Fruit fly (Drosophila melanogaster): ENCODE results near the gene kraken.

The kraken gene

dm6 chr2L:852647-853111 lies at the start of gene kraken, which contains the start of gene CG4291:
Gene kraken, plus strand, starts transcription at chr2L:852768.
Gene CG4291, minus strand, starts transcription at chr2L:852730.
- TF ChIP-seq lz (GFP tag; optimal IDR thresholded peaks at IDR 0.05) (peak; percentile 24), Hr4 (GFP tag; optimal IDR thresholded peaks at IDR 0.05) (peak; percentile 31), Ets21C (GFP tag; optimal IDR thresholded peaks at IDR 0.05) (no peak), CG7368 (GFP tag; optimal IDR thresholded peaks at IDR 0.05) (no peak), spab (GFP tag; optimal IDR thresholded peaks at IDR 0.05) (no peak), CG9139 (GFP tag; optimal IDR thresholded peaks at IDR 0.05) (no peak), Ets96B (tag; optimal IDR thresholded peaks at IDR 0.05) (no peak), Lpt (GFP tag; optimal IDR thresholded peaks at IDR 0.05) (no peak), CG3032 (tag; optimal IDR thresholded peaks at IDR 0.05) (peak; percentile 18), Smox (GFP tag; optimal IDR thresholded peaks at IDR 0.05) (peak; percentile 20), salr (GFP tag; optimal IDR thresholded peaks at IDR 0.05) (no peak), CG10669 (GFP tag; optimal IDR thresholded peaks at IDR 0.05) (no peak), fkh (GFP tag; optimal IDR thresholded peaks at IDR 0.05) (peak; percentile 90), topi (GFP tag; optimal IDR thresholded peaks at IDR 0.05) (peak; percentile 54), Eip93F (GFP tag; optimal IDR thresholded peaks at IDR 0.05) (no peak), CG16779 (tag; optimal IDR thresholded peaks at IDR 0.05) (peak; percentile 32), cyc (GFP tag; optimal IDR thresholded peaks at IDR 0.05) (peak; percentile 28), pdm3 (GFP tag; optimal IDR thresholded peaks at IDR 0.05) (peak; percentile 20), fd85E (GFP tag; optimal IDR thresholded peaks at IDR 0.05) (no peak), CG8319 (GFP tag; optimal IDR thresholded peaks at IDR 0.05) (no peak), Sox102F (GFP tag; optimal IDR thresholded peaks at IDR 0.05) (no peak), esn (GFP tag; optimal IDR thresholded peaks at IDR 0.05) (peak; percentile 46), CG11902 (GFP tag; optimal IDR thresholded peaks at IDR 0.05) (no peak), dsx (GFP tag; optimal IDR thresholded peaks at IDR 0.05; ENCODE audit: poor library complexity, severe bottlenecking) (no peak), Sox14 (GFP tag; optimal IDR thresholded peaks at IDR 0.05) (peak; percentile 58), CG8119 (GFP tag; IDR thresholded peaks at IDR 0.05) (no peak), Hr38 (GFP tag; optimal IDR thresholded peaks at IDR 0.05) (no peak), CG6808 (GFP tag; optimal IDR thresholded peaks at IDR 0.05) (no peak), eg (GFP tag; IDR thresholded peaks at IDR 0.05) (peak; percentile 53; the same call in 2 of the 3 replicates), CG34406 (GFP tag; optimal IDR thresholded peaks at IDR 0.05) (peak; percentile 5), Sox15 (GFP tag; optimal IDR thresholded peaks at IDR 0.05) (no peak), Met (GFP tag; optimal IDR thresholded peaks at IDR 0.05) (no peak), CG1621 (tag; optimal IDR thresholded peaks at IDR 0.05) (peak; percentile 75), dac (GFP tag; optimal IDR thresholded peaks at IDR 0.05) (no peak), achi (GFP tag; optimal IDR thresholded peaks at IDR 0.05) (peak; percentile 33), CG6163 (GFP tag; IDR thresholded peaks at IDR 0.05) (peak; percentile 46; the same call in 1 of the 3 replicates), svp (GFP tag) (peak; percentile 83), CG4318 (GFP tag; optimal IDR thresholded peaks at IDR 0.05) (no peak), CG6276 (GFP tag; optimal IDR thresholded peaks at IDR 0.05) (no peak), fd59A (GFP tag; optimal IDR thresholded peaks at IDR 0.05) (no peak), Blimp-1 (GFP tag; optimal IDR thresholded peaks at IDR 0.05) (no peak), CG32006 (GFP tag; optimal IDR thresholded peaks at IDR 0.05) (peak; percentile 13), CG10631 (GFP tag; optimal IDR thresholded peaks at IDR 0.05) (no peak), CG31627 (GFP tag; optimal IDR thresholded peaks at IDR 0.05) (peak; percentile 47), CG11762 (GFP tag; optimal IDR thresholded peaks at IDR 0.05; ENCODE audit: insufficient read depth) (no peak), Eip75B (GFP tag; optimal IDR thresholded peaks at IDR 0.05) (peak; percentile 16), CG15336 (GFP tag; IDR thresholded peaks at IDR 0.05) (peak; percentile 33; the same call in 1 of the 2 replicates), CG3919 (GFP tag; optimal IDR thresholded peaks at IDR 0.05) (peak; percentile 54), CG11294 (GFP tag; IDR thresholded peaks at IDR 0.05) (0 out of 2 replicates have a peak, but pooled peaks have one; percentile 8), CG6792 (GFP tag; optimal IDR thresholded peaks at IDR 0.05) (no peak), Hr39 (GFP tag; optimal IDR thresholded peaks at IDR 0.05) (peak; percentile 45), vri (GFP tag; optimal IDR thresholded peaks at IDR 0.05) (peak; percentile 18)

All from whole organism, prepupa.